Worm (Caenorhabditis elegans): ENCODE measurements around the gene T04A8.13.

T04A8.13 gene

DNA sequence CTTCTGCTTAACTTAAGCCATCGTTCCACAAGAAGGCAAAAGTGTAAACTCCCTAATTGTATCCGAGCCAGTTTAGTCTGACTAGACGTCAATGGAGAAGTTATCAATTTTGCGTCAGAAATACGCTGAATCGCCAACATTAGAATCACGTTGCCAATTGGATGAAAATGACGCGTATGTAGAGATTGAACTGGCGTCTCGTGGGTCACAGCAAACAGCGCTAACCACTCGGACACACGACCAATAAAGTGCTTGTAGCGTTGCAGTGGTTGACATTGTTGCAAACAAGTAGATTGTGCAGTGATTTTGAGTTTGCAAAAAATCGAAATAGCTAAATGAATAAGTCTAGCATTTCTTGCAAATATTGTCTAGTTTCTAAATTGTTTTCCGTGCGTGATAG lies 17.2 kb upstream of the T04A8.13 start (continued):
- TF ChIP-seq fkh-6 (tag; optimal IDR thresholded peaks at IDR 0.05) (peak; percentile 81), ets-4 (tag; optimal IDR thresholded peaks at IDR 0.05) (peak; percentile 68), che-1 (tag; optimal IDR thresholded peaks at IDR 0.05) (peak; percentile 86), pha-2 (tag; optimal IDR thresholded peaks at IDR 0.05) (peak; percentile 63), npax-4 (tag; optimal IDR thresholded peaks at IDR 0.05) (peak; percentile 65), ama-1 (optimal IDR thresholded peaks at IDR 0.05) (no peak), dve-1 (tag; optimal IDR thresholded peaks at IDR 0.05) (peak; percentile 77), elt-4 (tag; optimal IDR thresholded peaks at IDR 0.05) (no peak), K02D7.2 (tag; optimal IDR thresholded peaks at IDR 0.05) (peak; percentile 59), T23F11.4 (GFP tag; optimal IDR thresholded peaks at IDR 0.05) (peak; percentile 63), ceh-24 (tag; optimal IDR thresholded peaks at IDR 0.05) (peak; percentile 25), hlh-15 (tag; optimal IDR thresholded peaks at IDR 0.05) (peak; percentile 57), ztf-16 (tag; optimal IDR thresholded peaks at IDR 0.05) (peak; percentile 60), ceh-48 (tag; optimal IDR thresholded peaks at IDR 0.05) (peak; percentile 65), hlh-6 (tag; optimal IDR thresholded peaks at IDR 0.05) (peak; percentile 87), nhr-11 (tag; optimal IDR thresholded peaks at IDR 0.05) (no peak), madf-2 (tag; optimal IDR thresholded peaks at IDR 0.05) (peak; percentile 84), ceh-19 (GFP tag; optimal IDR thresholded peaks at IDR 0.05) (peak; percentile 73), ahr-1 (tag; optimal IDR thresholded peaks at IDR 0.05) (peak; percentile 69), Y22D7AL.16 (tag; optimal IDR thresholded peaks at IDR 0.05) (peak; percentile 63), ceh-31 (tag; optimal IDR thresholded peaks at IDR 0.05) (peak; percentile 30), odd-2 (tag; optimal IDR thresholded peaks at IDR 0.05) (no peak), ceh-2 (tag; optimal IDR thresholded peaks at IDR 0.05) (peak; percentile 34), pax-1 (tag; optimal IDR thresholded peaks at IDR 0.05) (no peak)

DNA sequence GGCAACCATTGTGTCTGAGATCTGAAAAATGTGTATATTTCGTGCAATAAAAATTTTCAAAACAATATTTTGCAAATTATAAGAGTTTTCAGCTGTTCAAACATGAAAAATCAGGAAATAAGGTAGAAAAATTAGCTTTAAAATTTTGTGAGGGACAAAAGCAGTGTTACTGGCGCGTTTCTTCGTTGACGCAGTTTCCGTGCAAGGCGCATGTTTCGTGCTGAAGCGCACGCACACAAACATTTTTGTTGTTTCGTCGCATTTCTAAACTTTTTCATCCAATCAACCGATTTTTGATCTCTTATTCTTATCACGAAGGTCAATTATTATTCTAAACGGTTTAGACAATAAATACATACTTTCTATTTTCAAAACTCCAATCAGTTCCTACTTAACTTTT lies 13.5 kb upstream of the T04A8.13 start, which contains the start of gene nifk-1:
nifk-1 (minus strand) TSS at position 27 of the 400 bp plus-strand sequence.
- no peak for TF ChIP-seq ceh-45 (GFP tag; IDR thresholded peaks at IDR 0.05)
- TF ChIP-seq tbx-2 (tag; optimal IDR thresholded peaks at IDR 0.05) = peak; percentile 50
- no peak for TF ChIP-seq tbx-7 (tag; optimal IDR thresholded peaks at IDR 0.05)
- TF ChIP-seq che-1 (tag; optimal IDR thresholded peaks at IDR 0.05) = no peak
- no peak for TF ChIP-seq nhr-232 (tag; optimal IDR thresholded peaks at IDR 0.05)
- TF ChIP-seq ceh-34 (tag; optimal IDR thresholded peaks at IDR 0.05) = no peak
- no peak for TF ChIP-seq hlh-15 (tag; optimal IDR thresholded peaks at IDR 0.05)
- no peak for TF ChIP-seq sox-4 (tag; optimal IDR thresholded peaks at IDR 0.05)
- no peak for TF ChIP-seq ama-1 (optimal IDR thresholded peaks at IDR 0.05)
- peak; percentile 23 for TF ChIP-seq ceh-31 (tag; optimal IDR thresholded peaks at IDR 0.05)
- TF ChIP-seq unc-42 (tag; optimal IDR thresholded peaks at IDR 0.05) = peak; percentile 29
- TF ChIP-seq ztf-16 (tag; optimal IDR thresholded peaks at IDR 0.05) = peak; percentile 5
- TF ChIP-seq ceh-18 (tag; optimal IDR thresholded peaks at IDR 0.05) = peak; percentile 14
- TF ChIP-seq hlh-30 (tag; optimal IDR thresholded peaks at IDR 0.05; ENCODE audit: insufficient read depth) = no peak
- TF ChIP-seq nhr-11 (tag; optimal IDR thresholded peaks at IDR 0.05) = no peak
- TF ChIP-seq pqm-1 (tag; optimal IDR thresholded peaks at IDR 0.05) = no peak
- no peak for TF ChIP-seq pha-4 (tag; optimal IDR thresholded peaks at IDR 0.05)
- TF ChIP-seq sdc-2 (tag; optimal IDR thresholded peaks at IDR 0.05) = no peak
- TF ChIP-seq odd-2 (tag; optimal IDR thresholded peaks at IDR 0.05) = no peak
- no peak for TF ChIP-seq unc-86 (tag; optimal IDR thresholded peaks at IDR 0.05)
- TF ChIP-seq K02D7.2 (tag; optimal IDR thresholded peaks at IDR 0.05) = no peak
- no peak for TF ChIP-seq elt-4 (tag; optimal IDR thresholded peaks at IDR 0.05)
- no peak for TF ChIP-seq rnt-1 (tag; optimal IDR thresholded peaks at IDR 0.05)
- TF ChIP-seq ceh-48 (tag; optimal IDR thresholded peaks at IDR 0.05) = no peak
- TF ChIP-seq ahr-1 (tag; optimal IDR thresholded peaks at IDR 0.05) = no peak
- no peak for TF ChIP-seq K09A11.1 (tag; optimal IDR thresholded peaks at IDR 0.05; ENCODE audit: insufficient read depth)
- no peak for TF ChIP-seq pag-3 (tag; optimal IDR thresholded peaks at IDR 0.05; ENCODE audit: borderline replicate concordance)
- no peak for TF ChIP-seq pat-9 (tag; optimal IDR thresholded peaks at IDR 0.05)
- no peak for TF ChIP-seq pros-1 (tag; optimal IDR thresholded peaks at IDR 0.05)
- TF ChIP-seq nfya-1 (tag; optimal IDR thresholded peaks at IDR 0.05) = peak; percentile 70
- TF ChIP-seq elt-2 (tag; optimal IDR thresholded peaks at IDR 0.05) = peak; percentile 63
- TF ChIP-seq C08G9.2 (tag; optimal IDR thresholded peaks at IDR 0.05) = no peak
- TF ChIP-seq hlh-13 (GFP tag; optimal IDR thresholded peaks at IDR 0.05) = no peak
- TF ChIP-seq F13H6.1 (tag; optimal IDR thresholded peaks at IDR 0.05) = no peak
- TF ChIP-seq ets-4 (tag; optimal IDR thresholded peaks at IDR 0.05) = peak; percentile 16
- TF ChIP-seq ref-2 (tag; optimal IDR thresholded peaks at IDR 0.05) = no peak

Measured in whole organism, late embryonic.